Worm (Caenorhabditis elegans) whole organism, L1 larva: ENCODE results near the gene M02D8.6.

ENCODE experiments used
- dpl-1 ChIP-seq, 3 experiments: fragments of 150-350 bp in 2 of 3; sonication (generic microtip) in 1 of 3; optimal IDR thresholded peaks; 2 replicates each; lab custom pipeline; 2014 to 2017; ENCODE audit warnings: missing biosample characterization in 3 of 3, missing genetic modification characterization in 3 of 3, missing genetic modification reagents in 3 of 3
- elt-2 ChIP-seq: sonication (generic microtip); optimal IDR thresholded peaks from 2 replicates; lab custom pipeline; 2016; ENCODE audit warnings: missing genetic modification characterization, mild to moderate bottlenecking, inconsistent platforms, missing compliant biosample characterization, missing genetic modification reagents
- elt-3 ChIP-seq, 6 experiments: fragments of 150-350 bp in 1 of 6; sonication (generic microtip); optimal IDR thresholded peaks; 2 replicates each; lab custom pipeline; 2017 to 2018; ENCODE audit warnings: missing biosample characterization in 6 of 6, missing genetic modification characterization in 6 of 6, inconsistent platforms in 1 of 6
- lin-13 ChIP-seq: fragments of 150-350 bp; optimal IDR thresholded peaks from 2 replicates; lab custom pipeline; 2014; ENCODE audit warnings: missing biosample characterization, missing genetic modification reagents, missing genetic modification characterization
- lin-39 ChIP-seq: fragments of 150-350 bp; optimal IDR thresholded peaks from 2 replicates; lab custom pipeline; 2014; ENCODE audit warnings: missing biosample characterization, missing genetic modification reagents, missing genetic modification characterization
- nhr-11 ChIP-seq: fragments of 150-350 bp; optimal IDR thresholded peaks from 2 replicates; lab custom pipeline; 2014; ENCODE audit warnings: missing biosample characterization, missing genetic modification characterization
- nhr-237 ChIP-seq: fragments of 150-350 bp; optimal IDR thresholded peaks from 2 replicates; lab custom pipeline; 2014; ENCODE audit warnings: missing biosample characterization, missing genetic modification characterization
- nhr-76 ChIP-seq: sonication (generic microtip); optimal IDR thresholded peaks from 2 replicates; lab custom pipeline; 2017; ENCODE audit warnings: missing biosample characterization, missing genetic modification characterization
- unc-86 ChIP-seq: sonication (generic microtip); optimal IDR thresholded peaks from 2 replicates; lab custom pipeline; 2016; ENCODE audit warnings: missing genetic modification characterization, missing compliant biosample characterization

ce11 chrX:8716822-8717221, 14.9 kb downstream of the M02D8.6 start, which contains the start of gene F53A9.7:
- TF ChIP-seq unc-86 (tag; lab: Kevin White, UChicago), result no peak
- no peak for TF ChIP-seq nhr-11 (tag; lab: Kevin White, UChicago)
- no peak for TF ChIP-seq lin-39 (tag; lab: Kevin White, UChicago)
- no peak for TF ChIP-seq nhr-237 (tag; lab: Kevin White, UChicago)
- no peak for TF ChIP-seq elt-2 (tag; lab: Kevin White, UChicago)
- TF ChIP-seq nhr-76 (tag; lab: Kevin White, UChicago), result no peak
- no peak for TF ChIP-seq lin-13 (GFP tag; lab: Kevin White, UChicago)
- no peak for TF ChIP-seq dpl-1 (GFP tag; optimal IDR thresholded peaks at IDR 0.05; lab: Kevin White, UChicago)
- TF ChIP-seq elt-3 (tag; optimal IDR thresholded peaks at IDR 0.05; lab: Kevin White, UChicago), result no peak
